Fruit fly (Drosophila melanogaster) whole organism, embryonic: ENCODE data around the gene CG10984.

Source experiments
- CG10267 ChIP-seq: fragments of 200-800 bp; sonication (Bioruptor generic); optimal IDR thresholded peaks from 2 replicates; lab custom pipeline; 2018; ENCODE audit warnings: missing biosample characterization, mild to moderate bottlenecking, missing genetic modification characterization, moderate library complexity
- CG10979 ChIP-seq: fragments of 200-800 bp; sonication (Bioruptor generic); optimal IDR thresholded peaks from 2 replicates; lab custom pipeline; 2018; ENCODE audit warnings: missing biosample characterization, mild to moderate bottlenecking, missing genetic modification characterization, moderate library complexity
- CG12071 ChIP-seq: fragments of 200-800 bp; sonication (Bioruptor generic); optimal IDR thresholded peaks from 3 replicates; lab custom pipeline; 2018; ENCODE audit warnings: missing biosample characterization, mild to moderate bottlenecking, missing genetic modification characterization
- CG12236 ChIP-seq: fragments of 200-800 bp; sonication (Bioruptor generic); optimal IDR thresholded peaks from 2 replicates; lab custom pipeline; 2016; ENCODE audit warnings: missing biosample characterization, missing genetic modification characterization
- CG12659 ChIP-seq: fragments of 200-800 bp; sonication (Bioruptor generic); optimal IDR thresholded peaks from 3 replicates; lab custom pipeline; 2017; ENCODE audit warnings: mild to moderate bottlenecking, missing biosample characterization, missing genetic modification reagents, missing genetic modification characterization
- CG14667 ChIP-seq: fragments of 200-800 bp; sonication (Bioruptor generic); IDR thresholded peaks from 2 replicates; pipeline ENCODE4 v1.3.6; 2022; ENCODE audit warnings: missing biosample characterization, missing genetic modification characterization
- CG14710 ChIP-seq: fragments of 200-800 bp; sonication (Bioruptor generic); optimal IDR thresholded peaks from 3 replicates; lab custom pipeline; 2019; ENCODE audit warnings: missing biosample characterization, mild to moderate bottlenecking, missing genetic modification characterization, moderate library complexity
- CG15696 ChIP-seq: fragments of 200-800 bp; sonication (Bioruptor generic); optimal IDR thresholded peaks from 2 replicates; lab custom pipeline; 2019; ENCODE audit warnings: missing biosample characterization, mild to moderate bottlenecking, missing genetic modification characterization, moderate library complexity
- CG1602 ChIP-seq: fragments of 200-800 bp; sonication (Bioruptor generic); optimal IDR thresholded peaks from 3 replicates; lab custom pipeline; 2016; ENCODE audit warnings: missing biosample characterization, missing genetic modification characterization
- CG16813 ChIP-seq: fragments of 200-800 bp; sonication (Bioruptor generic); IDR thresholded peaks from 3 replicates; pipeline ENCODE4 v1.3.6; 2022; ENCODE audit warnings: missing biosample characterization, missing genetic modification characterization; ENCODE audit not compliant: partially characterized antibody
- CG4424 ChIP-seq: fragments of 200-800 bp; sonication (Bioruptor generic); optimal IDR thresholded peaks from 3 replicates; lab custom pipeline; 2016; ENCODE audit warnings: missing biosample characterization, missing genetic modification characterization
- CG6689 ChIP-seq: fragments of 200-800 bp; sonication (Bioruptor generic); IDR thresholded peaks from 2 replicates; pipeline ENCODE4 v1.3.6; 2022; ENCODE audit warnings: missing biosample characterization, missing genetic modification characterization
- CG9727 ChIP-seq: fragments of 200-800 bp; sonication (Bioruptor generic); optimal IDR thresholded peaks from 3 replicates; lab custom pipeline; 2017; ENCODE audit warnings: missing biosample characterization, mild to moderate bottlenecking, missing genetic modification characterization
- CTCF ChIP-seq: fragments of 200-800 bp; sonication (Bioruptor generic); optimal IDR thresholded peaks from 2 replicates; lab custom pipeline; 2017; ENCODE audit warnings: missing biosample characterization, mild to moderate bottlenecking, missing genetic modification characterization, moderate library complexity
- HLH4C ChIP-seq: fragments of 200-800 bp; sonication (Bioruptor generic); IDR thresholded peaks from 3 replicates; pipeline ENCODE4 v1.3.6; 2022; ENCODE audit warnings: missing biosample characterization, missing genetic modification characterization; ENCODE audit not compliant: partially characterized antibody
- Mrtf ChIP-seq: fragments of 200-800 bp; sonication (Bioruptor generic); IDR thresholded peaks from 3 replicates; pipeline ENCODE4 v1.3.6; 2022; ENCODE audit warnings: missing biosample characterization, missing genetic modification characterization
- Nf-YA ChIP-seq: fragments of 200-800 bp; sonication (Bioruptor generic); IDR thresholded peaks from 2 replicates; pipeline ENCODE4 v1.3.6; 2022; ENCODE audit warnings: missing biosample characterization, missing genetic modification characterization
- Oli ChIP-seq: fragments of 200-800 bp; sonication (Bioruptor generic); optimal IDR thresholded peaks from 2 replicates; lab custom pipeline; 2018; ENCODE audit warnings: missing biosample characterization, mild to moderate bottlenecking, missing genetic modification characterization, moderate library complexity
- Pdp1 ChIP-seq, 2 experiments: fragments of 200-800 bp; sonication (Bioruptor generic); optimal IDR thresholded peaks; 3 replicates each; lab custom pipeline; 2016; ENCODE audit warnings: missing biosample characterization in 2 of 2, missing genetic modification characterization in 2 of 2, mild to moderate bottlenecking in 1 of 2, moderate library complexity in 1 of 2
- Rfx ChIP-seq: fragments of 200-800 bp; sonication (Bioruptor generic); IDR thresholded peaks from 2 replicates; pipeline ENCODE4 v1.3.6; 2022; ENCODE audit warnings: missing biosample characterization, missing genetic modification characterization
- Vsx1 ChIP-seq: fragments of 200-800 bp; sonication (Bioruptor generic); optimal IDR thresholded peaks from 2 replicates; lab custom pipeline; 2017; ENCODE audit warnings: missing biosample characterization, mild to moderate bottlenecking, missing genetic modification characterization, missing genetic modification reagents
- Xbp1 ChIP-seq: fragments of 200-800 bp; sonication (Bioruptor generic); optimal IDR thresholded peaks from 3 replicates; lab custom pipeline; 2016; ENCODE audit warnings: missing biosample characterization, mild to moderate bottlenecking, missing genetic modification characterization
- cg ChIP-seq: fragments of 200-800 bp; sonication (Bioruptor generic); optimal IDR thresholded peaks from 3 replicates; lab custom pipeline; 2019; ENCODE audit warnings: missing biosample characterization, mild to moderate bottlenecking, missing genetic modification characterization, moderate library complexity
- chinmo ChIP-seq: fragments of 200-800 bp; sonication (Bioruptor generic); IDR thresholded peaks from 4 replicates; pipeline ENCODE4 v1.3.6; 2022; ENCODE audit warnings: missing biosample characterization, missing genetic modification characterization; ENCODE audit not compliant: partially characterized antibody
- da ChIP-seq: fragments of 200-800 bp; sonication (Bioruptor generic); optimal IDR thresholded peaks from 2 replicates; lab custom pipeline; 2016; ENCODE audit warnings: missing biosample characterization, missing genetic modification characterization
- fu2 ChIP-seq: fragments of 200-800 bp; sonication (Bioruptor generic); optimal IDR thresholded peaks from 2 replicates; lab custom pipeline; 2016; ENCODE audit warnings: missing biosample characterization, missing genetic modification characterization
- ham ChIP-seq: fragments of 200-800 bp; sonication (Bioruptor generic); IDR thresholded peaks from 2 replicates; pipeline ENCODE4 v1.3.6; 2022; ENCODE audit warnings: missing biosample characterization, missing genetic modification characterization
- hkb ChIP-seq, 2 experiments: fragments of 200-800 bp in 1 of 2; fragments of >200 bp in 1 of 2; sonication (Bioruptor generic) in 1 of 2; IDR thresholded peaks in 1 of 2; optimal IDR thresholded peaks in 1 of 2; 2 replicates each; pipeline versions ENCODE4 v1.3.6 to Lab custom; 2017 to 2022; ENCODE audit warnings: missing biosample characterization in 1 of 2, missing genetic modification characterization in 1 of 2
- jigr1 ChIP-seq: fragments of 200-800 bp; sonication (Bioruptor generic); IDR thresholded peaks from 3 replicates; pipeline ENCODE4 v1.3.6; 2022; ENCODE audit warnings: missing biosample characterization, missing genetic modification characterization
- lbe ChIP-seq: fragments of 200-800 bp; sonication (Bioruptor generic); optimal IDR thresholded peaks from 2 replicates; lab custom pipeline; 2016; ENCODE audit warnings: missing biosample characterization, mild to moderate bottlenecking, missing genetic modification characterization
- lola ChIP-seq, 3 experiments: fragments of >200 bp in 2 of 3; fragments of 200-800 bp in 1 of 3; sonication (Bioruptor generic) in 1 of 3; optimal IDR thresholded peaks; 2 replicates each; lab custom pipeline; 2017 to 2019; ENCODE audit warnings: missing biosample characterization in 3 of 3, missing genetic modification characterization in 3 of 3, mild to moderate bottlenecking in 1 of 3, moderate library complexity in 1 of 3
- nom ChIP-seq: fragments of 200-800 bp; sonication (Bioruptor generic); optimal IDR thresholded peaks from 2 replicates; lab custom pipeline; 2017; ENCODE audit warnings: missing biosample characterization, missing genetic modification characterization, mild to moderate bottlenecking, moderate library complexity, missing genetic modification reagents
- p53 ChIP-seq: fragments of 200-800 bp; sonication (Bioruptor generic); optimal IDR thresholded peaks from 2 replicates; lab custom pipeline; 2016; ENCODE audit warnings: missing biosample characterization, missing genetic modification characterization
- phol ChIP-seq: fragments of 200-800 bp; sonication (Bioruptor generic); optimal IDR thresholded peaks from 3 replicates; lab custom pipeline; 2018; ENCODE audit warnings: missing biosample characterization, mild to moderate bottlenecking, missing genetic modification characterization, moderate library complexity
- tio ChIP-seq: fragments of 200-800 bp; sonication (Bioruptor generic); optimal IDR thresholded peaks from 2 replicates; lab custom pipeline; 2017; ENCODE audit warnings: missing biosample characterization, missing genetic modification characterization, inconsistent platforms
- tll ChIP-seq, 2 experiments: fragments of 200-800 bp in 1 of 2; fragments of >200 bp in 1 of 2; sonication (Bioruptor generic) in 1 of 2; optimal IDR thresholded peaks; 2 replicates each; lab custom pipeline; 2017 to 2019; ENCODE audit warnings: missing biosample characterization in 2 of 2, missing genetic modification characterization in 2 of 2, mild to moderate bottlenecking in 1 of 2, moderate library complexity in 1 of 2
- toy ChIP-seq: fragments of 200-800 bp; sonication (Bioruptor generic); IDR thresholded peaks from 2 replicates; pipeline ENCODE4 v1.3.6; 2022; ENCODE audit warnings: missing biosample characterization, missing genetic modification characterization
- unpg ChIP-seq: fragments of 200-800 bp; sonication (Bioruptor generic); optimal IDR thresholded peaks from 3 replicates; lab custom pipeline; 2018; ENCODE audit warnings: missing biosample characterization, mild to moderate bottlenecking, missing genetic modification characterization, moderate library complexity
- zf30C ChIP-seq: fragments of 200-800 bp; sonication (Bioruptor generic); optimal IDR thresholded peaks from 3 replicates; lab custom pipeline; 2018; ENCODE audit warnings: missing biosample characterization, mild to moderate bottlenecking, missing genetic modification characterization

CG10984 gene

DNA sequence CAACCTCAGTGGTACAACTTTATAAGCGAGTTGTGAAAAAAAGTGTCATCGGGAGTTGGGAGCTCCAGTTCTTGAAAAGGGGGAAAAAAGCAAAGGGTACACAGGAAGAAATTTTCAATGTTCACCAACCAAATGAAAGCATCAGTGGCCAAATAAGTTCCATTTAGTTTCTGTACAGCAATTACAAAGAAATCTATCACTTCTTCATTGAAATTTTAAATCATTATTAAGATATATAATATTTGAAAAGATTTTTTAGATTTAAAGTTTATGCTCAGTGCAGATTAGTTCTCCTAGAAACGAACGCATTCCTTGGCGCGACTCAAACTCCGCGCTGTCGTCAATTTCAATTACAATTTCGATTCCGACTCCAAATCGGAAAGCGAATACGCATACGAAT is 48.6 kb upstream of the CG10984 start (continued):
- peak in 1 of 3 experiments; percentile 12 for TF ChIP-seq lola (GFP tag; optimal IDR thresholded peaks at IDR 0.05; lab: Kevin White, UChicago)
- TF ChIP-seq p53 (GFP tag; lab: Kevin White, UChicago), result no peak
- no peak for TF ChIP-seq hkb (optimal IDR thresholded peaks at IDR 0.05; lab: Kevin White, UChicago)
- 0 out of 2 replicates have a peak, but pooled peaks have one; percentile 6 for TF ChIP-seq hkb (GFP tag; IDR thresholded peaks at IDR 0.05; lab: Robert Waterston, UW)
- TF ChIP-seq CTCF (GFP tag; lab: Kevin White, UChicago), result no peak
- TF ChIP-seq chinmo (GFP tag; lab: Robert Waterston, UW), result no peak
- no peak for TF ChIP-seq CG1602 (GFP tag; lab: Kevin White, UChicago)
- TF ChIP-seq Rfx (GFP tag; lab: Robert Waterston, UW), result no peak
- no peak for TF ChIP-seq CG12236 (GFP tag; lab: Kevin White, UChicago)
- no peak for TF ChIP-seq CG6689
- TF ChIP-seq ham (GFP tag; lab: Robert Waterston, UW), result no peak
- TF ChIP-seq HLH4C (GFP tag; lab: Robert Waterston, UW), result no peak
- no peak for TF ChIP-seq tll (GFP tag; optimal IDR thresholded peaks at IDR 0.05; lab: Kevin White, UChicago)
- no peak for TF ChIP-seq CG12071 (GFP tag; lab: Kevin White, UChicago)
- peak; percentile 6 for TF ChIP-seq Oli (tag; lab: Kevin White, UChicago)
- TF ChIP-seq cg (GFP tag; lab: Kevin White, UChicago), result no peak
- no peak for TF ChIP-seq Pdp1 (GFP tag; optimal IDR thresholded peaks at IDR 0.05; lab: Kevin White, UChicago)

DNA sequence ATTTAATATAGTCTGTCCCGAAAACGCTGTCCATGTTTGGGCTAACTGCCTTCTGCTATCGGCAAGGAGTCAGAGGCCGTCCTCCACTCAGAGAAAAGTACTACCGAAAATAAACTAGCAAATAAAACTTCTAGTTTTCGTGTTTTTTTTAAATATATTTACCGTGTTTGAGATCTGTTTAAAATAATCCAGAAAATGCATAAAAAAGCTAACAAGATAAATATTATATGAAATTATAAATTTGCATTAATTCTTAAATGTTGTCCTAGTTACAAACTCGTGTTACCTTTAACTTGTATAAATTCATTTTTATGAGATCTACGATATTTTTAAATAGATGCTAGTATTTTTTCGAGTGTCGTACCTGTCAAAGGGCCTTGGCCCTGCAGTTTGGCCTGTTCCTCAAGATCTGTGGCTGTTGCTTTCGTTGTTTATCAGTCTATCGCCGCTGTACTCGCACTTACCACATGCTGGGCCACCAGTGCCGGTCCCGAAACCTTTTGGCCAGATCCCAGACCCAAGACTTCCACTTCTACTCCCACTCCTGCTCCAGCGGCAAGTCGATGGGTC is 46.4 kb upstream of the CG10984 start:
- TF ChIP-seq CG9727 (GFP tag; lab: Kevin White, UChicago) (peak; percentile 18), zf30C (GFP tag; lab: Kevin White, UChicago) (peak; percentile 26), nom (GFP tag; lab: Kevin White, UChicago) (peak; percentile 1), tio (no peak), unpg (no peak), CG12659 (GFP tag; lab: Kevin White, UChicago) (no peak), toy (GFP tag; lab: Robert Waterston, UW) (no peak), CG15696 (tag; lab: Kevin White, UChicago) (peak; percentile 35), CG6689 (peak; percentile 10; the same call in 1 of the 2 replicates), phol (tag; lab: Kevin White, UChicago) (peak; percentile 40), CG14710 (tag; lab: Kevin White, UChicago) (peak; percentile 25), CG4424 (GFP tag; lab: Kevin White, UChicago) (peak; percentile 32), CG10979 (tag; lab: Kevin White, UChicago) (peak; percentile 54), lbe (GFP tag; lab: Kevin White, UChicago) (no peak), Xbp1 (GFP tag; lab: Kevin White, UChicago) (no peak), da (no peak), jigr1 (GFP tag; lab: Robert Waterston, UW) (no peak), Nf-YA (GFP tag; lab: Robert Waterston, UW) (no peak), fu2 (GFP tag; lab: Kevin White, UChicago) (no peak), CG10267 (tag; lab: Kevin White, UChicago) (peak; percentile 36), Mrtf (GFP tag; lab: Robert Waterston, UW) (no peak), CG16813 (GFP tag; lab: Robert Waterston, UW) (no peak), CG14667 (no peak), Vsx1 (GFP tag; lab: Kevin White, UChicago) (no peak)
